Fruit fly (Drosophila melanogaster) S2 (cell line): ENCODE data around the gene CG11583.

Experiments
- CG8478 ChIP-seq: fragments of >200 bp; optimal IDR thresholded peaks from 2 replicates; lab custom pipeline; 2018
- CTCF ChIP-seq, 2 experiments: fragments of >200 bp; optimal IDR thresholded peaks; 2 replicates each; lab custom pipeline; 2018

DNA sequence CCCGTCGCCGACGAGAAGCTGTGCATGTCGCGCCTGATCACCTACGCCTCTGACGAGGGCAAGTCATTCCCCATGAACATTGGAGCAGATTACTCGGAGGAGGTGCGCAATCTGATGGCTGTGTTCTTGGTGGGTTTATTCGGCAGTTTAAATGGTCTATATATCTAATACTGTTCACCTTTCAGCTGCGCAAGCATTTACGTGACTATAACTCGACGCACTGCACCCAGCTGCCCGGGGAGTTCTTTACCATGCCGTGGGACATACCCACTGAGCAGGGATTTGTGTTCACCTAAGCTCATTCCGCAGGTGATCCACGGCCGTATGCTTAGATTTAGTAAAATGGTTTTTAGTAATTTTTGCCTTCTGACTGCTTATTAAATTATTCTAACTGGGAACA, 21.4 kb downstream of the CG11583 start:
- no peak for TF ChIP-seq CTCF (optimal IDR thresholded peaks at IDR 0.05; lab: Kevin White, UChicago)
- no peak for TF ChIP-seq CG8478
